Worm (Caenorhabditis elegans): ENCODE measurements around the gene atrn-1.

ce11 chrX:14662460-14662859 is 48.9 kb upstream of the atrn-1 start:
- TF ChIP-seq gmeb-2 (tag; optimal IDR thresholded peaks at IDR 0.05) (no peak), zip-5 (tag; optimal IDR thresholded peaks at IDR 0.05) (no peak), ceh-9 (tag; optimal IDR thresholded peaks at IDR 0.05) (no peak), che-1 (tag; optimal IDR thresholded peaks at IDR 0.05) (no peak), pag-3 (tag; optimal IDR thresholded peaks at IDR 0.05; ENCODE audit: borderline replicate concordance) (no peak), hlh-13 (GFP tag; optimal IDR thresholded peaks at IDR 0.05) (no peak), eyg-1 (tag; optimal IDR thresholded peaks at IDR 0.05) (no peak)

All from whole organism, late embryonic.